Fruit fly (Drosophila melanogaster): ENCODE measurements around the gene Bhmt.

Gene Bhmt

dm6 chr2L:18981484-18981883, 24.4 kb upstream of the Bhmt start:
- TF ChIP-seq brk (GFP tag; optimal IDR thresholded peaks at IDR 0.05) (peak; percentile 47), Mio (GFP tag; optimal IDR thresholded peaks at IDR 0.05) (no peak), h (GFP tag; optimal IDR thresholded peaks at IDR 0.05) (peak; percentile 41), dmrt93B (GFP tag; optimal IDR thresholded peaks at IDR 0.05) (no peak), rgr (GFP tag; optimal IDR thresholded peaks at IDR 0.05) (peak; percentile 57), Jra (GFP tag; optimal IDR thresholded peaks at IDR 0.05) (peak; percentile 43), Myc (optimal IDR thresholded peaks at IDR 0.05) (no peak), fru (GFP tag; optimal IDR thresholded peaks at IDR 0.05) (peak; percentile 21), Rel (GFP tag; optimal IDR thresholded peaks at IDR 0.05) (no peak), Rel (tag; optimal IDR thresholded peaks at IDR 0.05) (no peak), Hnf4 (GFP tag; optimal IDR thresholded peaks at IDR 0.05) (peak; percentile 66), woc (GFP tag; optimal IDR thresholded peaks at IDR 0.05) (no peak), foxo (GFP tag; optimal IDR thresholded peaks at IDR 0.05) (peak in 1 of 2 experiments; percentile 17), Abd-B (GFP tag; optimal IDR thresholded peaks at IDR 0.05) (no peak), br (GFP tag; optimal IDR thresholded peaks at IDR 0.05) (peak; percentile 31), OdsH (GFP tag; optimal IDR thresholded peaks at IDR 0.05) (peak; percentile 45), CG9705 (GFP tag; optimal IDR thresholded peaks at IDR 0.05) (no peak), Hr83 (GFP tag; optimal IDR thresholded peaks at IDR 0.05; ENCODE audit: poor library complexity, severe bottlenecking) (peak; percentile 98), pan (optimal IDR thresholded peaks at IDR 0.05) (no peak)

dm6 chr2L:18980982-18981381, 23.9 kb upstream of the Bhmt start:
- TF ChIP-seq foxo (GFP tag; optimal IDR thresholded peaks at IDR 0.05), result no peak
- TF ChIP-seq br (GFP tag; optimal IDR thresholded peaks at IDR 0.05), result no peak
- TF ChIP-seq Myc (optimal IDR thresholded peaks at IDR 0.05), result no peak
- TF ChIP-seq h (GFP tag; optimal IDR thresholded peaks at IDR 0.05), result no peak
- no peak for TF ChIP-seq Abd-B (GFP tag; optimal IDR thresholded peaks at IDR 0.05)
- no peak for TF ChIP-seq jim (GFP tag; optimal IDR thresholded peaks at IDR 0.05)
- TF ChIP-seq GATAd (GFP tag; optimal IDR thresholded peaks at IDR 0.05), result no peak
- TF ChIP-seq brk (GFP tag; optimal IDR thresholded peaks at IDR 0.05), result no peak
- no peak for TF ChIP-seq fru (GFP tag; optimal IDR thresholded peaks at IDR 0.05)
- TF ChIP-seq Hr78 (GFP tag; optimal IDR thresholded peaks at IDR 0.05), result no peak
- no peak for TF ChIP-seq lola (GFP tag; optimal IDR thresholded peaks at IDR 0.05)
- no peak for TF ChIP-seq HLH106 (tag; optimal IDR thresholded peaks at IDR 0.05)
- no peak for TF ChIP-seq usp (GFP tag; optimal IDR thresholded peaks at IDR 0.05)
- TF ChIP-seq dsf (GFP tag; optimal IDR thresholded peaks at IDR 0.05; ENCODE audit: borderline replicate concordance), result no peak
- no peak for TF ChIP-seq Hnf4 (GFP tag; optimal IDR thresholded peaks at IDR 0.05)
- no peak for TF ChIP-seq pan (optimal IDR thresholded peaks at IDR 0.05)
- TF ChIP-seq Vsx2 (GFP tag; optimal IDR thresholded peaks at IDR 0.05; ENCODE audit: partially characterized antibody), result no peak
- no peak for TF ChIP-seq N (GFP tag; optimal IDR thresholded peaks at IDR 0.05)
- no peak for TF ChIP-seq psq (GFP tag; optimal IDR thresholded peaks at IDR 0.05)
- TF ChIP-seq CG9705 (GFP tag; optimal IDR thresholded peaks at IDR 0.05), result no peak

dm6 chr2L:18979407-18979806, 22.3 kb upstream of the Bhmt start:
- TF ChIP-seq CG32264 (GFP tag; optimal IDR thresholded peaks at IDR 0.05), result no peak

- no peak for TF ChIP-seq tai (GFP tag; optimal IDR thresholded peaks at IDR 0.05)
- TF ChIP-seq N (GFP tag; optimal IDR thresholded peaks at IDR 0.05), result no peak
- TF ChIP-seq sage (GFP tag; optimal IDR thresholded peaks at IDR 0.05), result no peak
- TF ChIP-seq jim (GFP tag; optimal IDR thresholded peaks at IDR 0.05), result no peak
- no peak for TF ChIP-seq Hr78 (GFP tag; optimal IDR thresholded peaks at IDR 0.05)
- TF ChIP-seq dl (GFP tag; optimal IDR thresholded peaks at IDR 0.05; ENCODE audit: insufficient read depth in 1 of 2, partially characterized antibody in 2 of 2), result no peak
- TF ChIP-seq usp (GFP tag; optimal IDR thresholded peaks at IDR 0.05), result no peak
- TF ChIP-seq Hnf4 (GFP tag; optimal IDR thresholded peaks at IDR 0.05), result no peak
- TF ChIP-seq Mio (GFP tag; optimal IDR thresholded peaks at IDR 0.05), result no peak
- no peak for TF ChIP-seq OdsH (GFP tag; optimal IDR thresholded peaks at IDR 0.05)
- no peak for TF ChIP-seq dmrt93B (GFP tag; optimal IDR thresholded peaks at IDR 0.05)
- TF ChIP-seq sv (GFP tag; optimal IDR thresholded peaks at IDR 0.05), result no peak
- no peak for TF ChIP-seq CG32264 (GFP tag; optimal IDR thresholded peaks at IDR 0.05)
- no peak for TF ChIP-seq fru (GFP tag; optimal IDR thresholded peaks at IDR 0.05)
- no peak for TF ChIP-seq Hr83 (GFP tag; optimal IDR thresholded peaks at IDR 0.05; ENCODE audit: poor library complexity, severe bottlenecking)
- TF ChIP-seq brk (GFP tag; optimal IDR thresholded peaks at IDR 0.05), result no peak
These were observed 21.8 kb upstream of the Bhmt start for dm6 chr2L:18978923-18979322.

All from whole organism, wandering third instar larva.